Fruit fly (Drosophila melanogaster) whole organism, embryonic: ENCODE measurements around the gene DIP-eta.

Experiments used
- Ada2b ChIP-seq: fragments of 200-800 bp; sonication (Bioruptor generic); IDR thresholded peaks from 2 replicates; pipeline ENCODE4 v1.3.6; 2022; ENCODE audit warnings: missing biosample characterization, missing genetic modification characterization
- Atf6 ChIP-seq: fragments of 200-800 bp; sonication (Bioruptor generic); IDR thresholded peaks from 2 replicates; pipeline ENCODE4 v1.3.6; 2022; ENCODE audit warnings: missing biosample characterization, missing genetic modification characterization
- B-H1 ChIP-seq: fragments of 200-800 bp; sonication (Bioruptor generic); IDR thresholded peaks from 3 replicates; pipeline ENCODE4 v1.3.6; 2022; ENCODE audit warnings: missing biosample characterization, missing genetic modification characterization
- CG11560 ChIP-seq: fragments of 200-800 bp; sonication (Bioruptor generic); IDR thresholded peaks from 3 replicates; pipeline ENCODE4 v1.3.6; 2022; ENCODE audit warnings: missing biosample characterization, missing genetic modification characterization
- CG12071 ChIP-seq: fragments of 200-800 bp; sonication (Bioruptor generic); optimal IDR thresholded peaks from 3 replicates; lab custom pipeline; 2018; ENCODE audit warnings: missing biosample characterization, mild to moderate bottlenecking, missing genetic modification characterization
- CG14014 ChIP-seq: fragments of 200-800 bp; sonication (Bioruptor generic); IDR thresholded peaks from 2 replicates; pipeline ENCODE4 v1.3.6; 2022; ENCODE audit warnings: missing biosample characterization, missing genetic modification characterization
- CG14441 ChIP-seq: fragments of 200-800 bp; sonication (Bioruptor generic); IDR thresholded peaks from 2 replicates; pipeline ENCODE4 v1.3.6; 2022; ENCODE audit warnings: missing biosample characterization, missing genetic modification characterization
- CG1529 ChIP-seq: fragments of 200-800 bp; sonication (Bioruptor generic); optimal IDR thresholded peaks from 3 replicates; lab custom pipeline; 2018; ENCODE audit warnings: missing biosample characterization, missing genetic modification characterization
- CG1647 ChIP-seq: fragments of 200-800 bp; sonication (Bioruptor generic); optimal IDR thresholded peaks from 3 replicates; lab custom pipeline; 2016; ENCODE audit warnings: missing biosample characterization, missing genetic modification characterization
- CG2120 ChIP-seq: fragments of 200-800 bp; sonication (Bioruptor generic); optimal IDR thresholded peaks from 3 replicates; lab custom pipeline; 2016; ENCODE audit warnings: missing biosample characterization, missing genetic modification characterization
- CG2129 ChIP-seq: fragments of 200-800 bp; sonication (Bioruptor generic); IDR thresholded peaks from 2 replicates; pipeline ENCODE4 v1.3.6; 2022; ENCODE audit warnings: missing biosample characterization, missing genetic modification characterization; ENCODE audit not compliant: partially characterized antibody
- CG2875 ChIP-seq: fragments of 200-800 bp; sonication (Bioruptor generic); optimal IDR thresholded peaks from 2 replicates; lab custom pipeline; 2017; ENCODE audit warnings: missing biosample characterization, mild to moderate bottlenecking, missing genetic modification characterization, missing genetic modification reagents
- CG31224 ChIP-seq: fragments of 200-800 bp; sonication (Bioruptor generic); IDR thresholded peaks from 2 replicates; pipeline ENCODE4 v1.3.6; 2022; ENCODE audit warnings: missing biosample characterization, missing genetic modification characterization
- CG32767 ChIP-seq: fragments of 200-800 bp; sonication (Bioruptor generic); IDR thresholded peaks from 2 replicates; pipeline ENCODE4 v1.3.6; 2022; ENCODE audit warnings: missing biosample characterization, missing genetic modification characterization
- CG33213 ChIP-seq: fragments of 200-800 bp; sonication (Bioruptor generic); optimal IDR thresholded peaks from 3 replicates; lab custom pipeline; 2016; ENCODE audit warnings: missing biosample characterization, missing genetic modification characterization
- CG3407 ChIP-seq: fragments of 200-800 bp; sonication (Bioruptor generic); optimal IDR thresholded peaks from 2 replicates; lab custom pipeline; 2018; ENCODE audit warnings: missing biosample characterization, mild to moderate bottlenecking, missing genetic modification characterization
- CG6683 ChIP-seq: fragments of 200-800 bp; sonication (Bioruptor generic); optimal IDR thresholded peaks from 2 replicates; lab custom pipeline; 2017; ENCODE audit warnings: missing biosample characterization, mild to moderate bottlenecking, missing genetic modification characterization, missing genetic modification reagents
- CG7357 ChIP-seq: fragments of 200-800 bp; sonication (Bioruptor generic); IDR thresholded peaks from 3 replicates; pipeline ENCODE4 v1.3.6; 2022; ENCODE audit warnings: missing biosample characterization, missing genetic modification characterization
- CG8924 ChIP-seq: fragments of 200-800 bp; optimal IDR thresholded peaks from 3 replicates; lab custom pipeline; 2019; ENCODE audit warnings: missing biosample characterization, mild to moderate bottlenecking, missing genetic modification characterization, moderate library complexity
- CG9797 ChIP-seq: fragments of 200-800 bp; sonication (Bioruptor generic); optimal IDR thresholded peaks from 3 replicates; lab custom pipeline; 2018; ENCODE audit warnings: missing biosample characterization, mild to moderate bottlenecking, missing genetic modification characterization
- D ChIP-seq, 2 experiments: fragments of 200-800 bp in 1 of 2; fragments of >200 bp in 1 of 2; sonication (Bioruptor generic) in 1 of 2; optimal IDR thresholded peaks; 2 replicates in 1 of 2; 3 replicates in 1 of 2; lab custom pipeline; 2017; ENCODE audit warnings: mild to moderate bottlenecking in 1 of 2, missing biosample characterization in 1 of 2, missing genetic modification characterization in 1 of 2, missing genetic modification reagents in 1 of 2
- E2f1 ChIP-seq: fragments of 200-800 bp; sonication (Bioruptor generic); IDR thresholded peaks from 2 replicates; pipeline ENCODE4 v1.3.6; 2022; ENCODE audit warnings: missing biosample characterization, missing genetic modification characterization
- E2f2 ChIP-seq: fragments of 200-800 bp; sonication (Bioruptor generic); IDR thresholded peaks from 2 replicates; pipeline ENCODE4 v1.3.6; 2022; ENCODE audit warnings: missing biosample characterization, missing genetic modification characterization
- ERR ChIP-seq: fragments of 200-800 bp; sonication (Bioruptor generic); optimal IDR thresholded peaks from 2 replicates; lab custom pipeline; 2016; ENCODE audit warnings: missing biosample characterization, missing genetic modification characterization
- H15 ChIP-seq: fragments of 200-800 bp; sonication (Bioruptor generic); IDR thresholded peaks from 3 replicates; pipeline ENCODE4 v1.3.6; 2022; ENCODE audit warnings: missing biosample characterization, missing genetic modification characterization
- H2.0 ChIP-seq: fragments of 200-800 bp; sonication (Bioruptor generic); IDR thresholded peaks from 2 replicates; pipeline ENCODE4 v1.3.6; 2022; ENCODE audit warnings: missing biosample characterization, missing genetic modification characterization
- HLH4C ChIP-seq: fragments of 200-800 bp; sonication (Bioruptor generic); IDR thresholded peaks from 3 replicates; pipeline ENCODE4 v1.3.6; 2022; ENCODE audit warnings: missing biosample characterization, missing genetic modification characterization; ENCODE audit not compliant: partially characterized antibody
- Hmr ChIP-seq: fragments of 200-800 bp; sonication (Bioruptor generic); optimal IDR thresholded peaks from 3 replicates; lab custom pipeline; 2017; ENCODE audit warnings: mild to moderate bottlenecking, missing biosample characterization, missing genetic modification reagents, missing genetic modification characterization
- Lhr ChIP-seq: fragments of 200-800 bp; sonication (Bioruptor generic); optimal IDR thresholded peaks from 3 replicates; lab custom pipeline; 2017; ENCODE audit warnings: mild to moderate bottlenecking, missing biosample characterization, missing genetic modification reagents, missing genetic modification characterization
- Mad ChIP-seq: fragments of 200-800 bp; sonication (Bioruptor generic); optimal IDR thresholded peaks from 2 replicates; lab custom pipeline; 2016; ENCODE audit warnings: missing biosample characterization, missing genetic modification characterization
- Side ChIP-seq: fragments of 200-800 bp; sonication (Bioruptor generic); optimal IDR thresholded peaks from 2 replicates; lab custom pipeline; 2016; ENCODE audit warnings: missing biosample characterization, missing genetic modification characterization
- Sox102F ChIP-seq: fragments of 200-800 bp; sonication (Bioruptor generic); optimal IDR thresholded peaks from 2 replicates; lab custom pipeline; 2018; ENCODE audit warnings: missing biosample characterization, mild to moderate bottlenecking, missing genetic modification characterization, moderate library complexity
- Stat92E ChIP-seq, 3 experiments: fragments of >200 bp in 2 of 3; fragments of 200-800 bp in 1 of 3; sonication (Bioruptor generic) in 1 of 3; optimal IDR thresholded peaks; 2 replicates each; lab custom pipeline; 2017 to 2019; ENCODE audit warnings: missing biosample characterization in 3 of 3, missing genetic modification characterization in 3 of 3, mild to moderate bottlenecking in 1 of 3, moderate library complexity in 1 of 3
- ab ChIP-seq: fragments of 200-800 bp; sonication (Bioruptor generic); optimal IDR thresholded peaks from 2 replicates; lab custom pipeline; 2016; ENCODE audit warnings: missing biosample characterization, missing genetic modification characterization
- abd-A ChIP-seq: fragments of 200-800 bp; sonication (Bioruptor generic); optimal IDR thresholded peaks from 3 replicates; lab custom pipeline; 2019; ENCODE audit warnings: missing biosample characterization, mild to moderate bottlenecking, missing genetic modification characterization, moderate library complexity
- ase ChIP-seq: fragments of 200-800 bp; sonication (Bioruptor generic); IDR thresholded peaks from 3 replicates; pipeline ENCODE4 v1.3.6; 2022; ENCODE audit warnings: missing biosample characterization, missing genetic modification characterization
- crc ChIP-seq: fragments of 200-800 bp; sonication (Bioruptor generic); optimal IDR thresholded peaks from 2 replicates; lab custom pipeline; 2016; ENCODE audit warnings: missing biosample characterization, missing genetic modification characterization
- croc ChIP-seq: fragments of 200-800 bp; sonication (Bioruptor generic); conservative IDR thresholded peaks from 3 replicates; pipeline ENCODE4 v1.3.6; 2022; ENCODE audit warnings: missing biosample characterization, missing genetic modification characterization
- danr ChIP-seq: fragments of 200-800 bp; sonication (Bioruptor generic); IDR thresholded peaks from 2 replicates; pipeline ENCODE4 v1.3.6; 2022; ENCODE audit warnings: missing biosample characterization, missing genetic modification characterization
- dysf ChIP-seq: fragments of 200-800 bp; sonication (Bioruptor generic); IDR thresholded peaks from 3 replicates; pipeline ENCODE4 v1.3.6; 2022; ENCODE audit warnings: missing biosample characterization, missing genetic modification characterization
- fd3F ChIP-seq: fragments of 200-800 bp; sonication (Bioruptor generic); optimal IDR thresholded peaks from 2 replicates; lab custom pipeline; 2018; ENCODE audit warnings: missing biosample characterization, mild to moderate bottlenecking, missing genetic modification characterization, moderate library complexity
- gsb ChIP-seq: fragments of 200-800 bp; sonication (Bioruptor generic); IDR thresholded peaks from 2 replicates; pipeline ENCODE4 v1.3.6; 2022; ENCODE audit warnings: missing biosample characterization, missing genetic modification characterization
- lilli ChIP-seq: fragments of 200-800 bp; sonication (Bioruptor generic); optimal IDR thresholded peaks from 3 replicates; lab custom pipeline; 2016; ENCODE audit warnings: missing biosample characterization, missing genetic modification characterization
- nerfin-2 ChIP-seq: fragments of 200-800 bp; sonication (Bioruptor generic); IDR thresholded peaks from 2 replicates; pipeline ENCODE4 v1.3.6; 2022; ENCODE audit warnings: missing biosample characterization, missing genetic modification characterization; ENCODE audit not compliant: partially characterized antibody
- pnt ChIP-seq: fragments of 200-800 bp; sonication (Bioruptor generic); optimal IDR thresholded peaks from 3 replicates; lab custom pipeline; 2016; ENCODE audit warnings: missing biosample characterization, missing genetic modification characterization
- ranshi ChIP-seq: fragments of 200-800 bp; sonication (Bioruptor generic); IDR thresholded peaks from 2 replicates; pipeline ENCODE4 v1.3.6; 2022; ENCODE audit warnings: missing biosample characterization, missing genetic modification characterization
- slbo ChIP-seq: fragments of 200-800 bp; sonication (Bioruptor generic); IDR thresholded peaks from 2 replicates; pipeline ENCODE4 v1.3.6; 2022; ENCODE audit warnings: missing biosample characterization, missing genetic modification characterization
- trem ChIP-seq: fragments of 200-800 bp; optimal IDR thresholded peaks from 3 replicates; lab custom pipeline; 2019; ENCODE audit warnings: missing biosample characterization, mild to moderate bottlenecking, missing genetic modification characterization, moderate library complexity

The DIP-eta gene

dm6 chr2L:5588314-5588713, 29.4 kb downstream of the DIP-eta start, which contains the start of gene CG7251 (continued):
- TF ChIP-seq croc (GFP tag; lab: Robert Waterston, UW) = no peak

- TF ChIP-seq HLH4C (no peak), fd3F (GFP tag; lab: Kevin White, UChicago) (no peak), pnt (no peak), CG8924 (no peak), gsb (GFP tag; lab: Robert Waterston, UW) (no peak), CG6683 (GFP tag; lab: Kevin White, UChicago) (no peak), danr (no peak), trem (no peak), CG2129 (GFP tag; lab: Robert Waterston, UW) (no peak), CG32767 (GFP tag; lab: Robert Waterston, UW) (no peak)
Observed at dm6 chr2L:5581016-5581415, 36.7 kb downstream of the DIP-eta start, which contains the start of gene CG14011. CG14011 (minus strand) TSS chr2L:5581116.

dm6 chr2L:5569503-5569902, 48.2 kb downstream of the DIP-eta start:
- no peak for TF ChIP-seq Lhr (GFP tag; lab: Kevin White, UChicago)
- peak; percentile 39; the same call in 1 of the 3 replicates for TF ChIP-seq ase (GFP tag; lab: Robert Waterston, UW)
- peak; percentile 64; the same call in 1 of the 2 replicates for TF ChIP-seq CG14014 (GFP tag; lab: Robert Waterston, UW)
- TF ChIP-seq CG1529 (GFP tag; lab: Kevin White, UChicago) = no peak
- peak; percentile 10; the same call in 1 of the 2 replicates for TF ChIP-seq ranshi (GFP tag; lab: Robert Waterston, UW)
- no peak for TF ChIP-seq Mad
- TF ChIP-seq CG2120 = peak; percentile 67
- TF ChIP-seq CG3407 = no peak
- peak; percentile 18; the same call in 1 of the 2 replicates for TF ChIP-seq E2f2 (GFP tag; lab: Robert Waterston, UW)
- TF ChIP-seq dysf (GFP tag; lab: Robert Waterston, UW) = peak; percentile 57; the same call in 2 of the 3 replicates
- no peak for TF ChIP-seq H15 (GFP tag; lab: Robert Waterston, UW)
- TF ChIP-seq ab (GFP tag; lab: Kevin White, UChicago) = no peak
- 0 out of 3 replicates have a peak, but pooled peaks have one; percentile 19 for TF ChIP-seq CG7357 (GFP tag; lab: Robert Waterston, UW)
- TF ChIP-seq CG9797 (GFP tag; lab: Kevin White, UChicago) = no peak
- no peak for TF ChIP-seq CG14441 (GFP tag; lab: Robert Waterston, UW)
- no peak for TF ChIP-seq E2f1 (GFP tag; lab: Robert Waterston, UW)
- no peak for TF ChIP-seq H2.0 (GFP tag; lab: Robert Waterston, UW)
- TF ChIP-seq CG11560 (tag; lab: Robert Waterston, UW) = 0 out of 3 replicates have a peak, but pooled peaks have one; percentile 34
- no peak for TF ChIP-seq fd3F (GFP tag; lab: Kevin White, UChicago)
- no peak for TF ChIP-seq CG1647 (GFP tag; lab: Kevin White, UChicago)
- TF ChIP-seq Sox102F (GFP tag; lab: Kevin White, UChicago) = peak; percentile 45
- TF ChIP-seq Stat92E (GFP tag; optimal IDR thresholded peaks at IDR 0.05; lab: Kevin White, UChicago) = no peak
- no peak for TF ChIP-seq B-H1 (GFP tag; lab: Robert Waterston, UW)
- no peak for TF ChIP-seq D (optimal IDR thresholded peaks at IDR 0.05; lab: Kevin White, UChicago)
- no peak for TF ChIP-seq D (GFP tag; optimal IDR thresholded peaks at IDR 0.05; lab: Kevin White, UChicago)
- TF ChIP-seq CG2875 = no peak
- TF ChIP-seq CG31224 (GFP tag; lab: Robert Waterston, UW) = no peak
- no peak for TF ChIP-seq Side (GFP tag; lab: Kevin White, UChicago)
- peak; percentile 38 for TF ChIP-seq Hmr (GFP tag; lab: Kevin White, UChicago)
- no peak for TF ChIP-seq crc
- no peak for TF ChIP-seq CG8924
- TF ChIP-seq lilli = peak; percentile 32
- TF ChIP-seq ERR (GFP tag; lab: Kevin White, UChicago) = no peak
- no peak for TF ChIP-seq nerfin-2
- peak; percentile 41; the same call in 1 of the 2 replicates for TF ChIP-seq Ada2b (GFP tag; lab: Robert Waterston, UW)
- peak; percentile 71 for TF ChIP-seq slbo (GFP tag; lab: Robert Waterston, UW)
- no peak for TF ChIP-seq CG12071
- no peak for TF ChIP-seq Atf6 (GFP tag; lab: Robert Waterston, UW)
- peak; percentile 34 for TF ChIP-seq abd-A (tag; lab: Kevin White, UChicago)
- TF ChIP-seq CG33213 (GFP tag; lab: Kevin White, UChicago) = no peak
